Worm (Caenorhabditis elegans): ENCODE results near the gene C45G9.2.
"Not testable (repeated sequence)": the region's sequence is repeated elsewhere in the genome, so short reads cannot be mapped to it uniquely, and the experiment has no call there.

The C45G9.2 gene

DNA sequence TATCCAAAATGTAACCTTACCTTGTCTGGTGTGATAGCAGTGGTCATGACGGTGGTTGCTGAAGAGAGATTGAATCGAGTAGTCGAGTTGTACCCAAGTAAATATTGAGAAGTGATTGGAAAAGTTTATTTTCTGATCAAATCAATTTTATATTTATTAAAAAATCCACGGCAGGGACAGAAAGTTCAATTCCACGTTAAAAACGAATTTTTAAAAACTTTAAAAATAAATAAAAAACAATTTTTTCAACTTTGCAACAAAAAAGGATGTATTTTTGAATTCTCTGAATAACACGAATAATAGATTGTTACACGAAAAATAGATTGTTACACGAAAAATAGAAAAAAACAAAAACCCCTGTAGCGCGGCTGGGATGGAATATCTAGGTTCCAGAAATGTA, 13.2 kb upstream of the C45G9.2 start, which contains the start of gene C45G9.9:
TSS of gene C45G9.9 (minus strand) at position 101 of the 400 bp plus-strand sequence.
- TF ChIP-seq sdz-38 (tag; optimal IDR thresholded peaks at IDR 0.05); bed-2 (GFP tag; IDR thresholded peaks at IDR 0.05); hlh-26 (GFP tag; conservative IDR thresholded peaks at IDR 0.05): not testable (repeated sequence)

DNA sequence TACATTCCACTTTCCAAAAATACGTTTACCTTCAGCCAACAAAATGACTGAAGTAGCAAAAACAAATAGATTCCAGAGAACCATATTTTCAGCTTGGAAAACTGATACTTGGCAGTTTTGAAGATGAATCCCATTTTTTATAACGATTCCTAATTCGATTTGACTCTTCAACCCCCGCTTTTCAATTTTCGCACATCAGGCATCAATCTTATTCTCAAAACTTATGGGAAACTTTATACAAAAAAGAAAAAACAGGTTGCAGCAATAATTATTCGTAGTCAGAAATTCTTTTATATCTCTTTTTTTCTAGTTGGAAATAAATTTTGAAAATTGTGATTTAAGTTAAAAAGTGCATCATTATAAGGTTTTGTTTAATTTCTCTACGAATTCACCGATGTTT, 7.1 kb upstream of the C45G9.2 start, which contains the start of gene C45G9.10:
TSS of gene C45G9.10 (minus strand) at position 101 of the 400 bp plus-strand sequence.
- no peak for TF ChIP-seq C06A6.2 (GFP tag; conservative IDR thresholded peaks at IDR 0.05)
- no peak for TF ChIP-seq nhr-27 (tag; optimal IDR thresholded peaks at IDR 0.05)
- no peak for TF ChIP-seq sdz-38 (tag; optimal IDR thresholded peaks at IDR 0.05)
- no peak for TF ChIP-seq rpc-1 (optimal IDR thresholded peaks at IDR 0.05)
- TF ChIP-seq rpc-1 (tag; optimal IDR thresholded peaks at IDR 0.05) = no peak
- no peak for TF ChIP-seq rcor-1 (GFP tag; IDR thresholded peaks at IDR 0.05)
- no peak for TF ChIP-seq gei-17 (GFP tag; optimal IDR thresholded peaks at IDR 0.05)
- TF ChIP-seq mes-4 (tag; optimal IDR thresholded peaks at IDR 0.05) = no peak
- TF ChIP-seq pbrm-1 (GFP tag; IDR thresholded peaks at IDR 0.05) = no peak
- TF ChIP-seq egl-44 (GFP tag; IDR thresholded peaks at IDR 0.05) = no peak
- TF ChIP-seq K12H6.12 (tag; optimal IDR thresholded peaks at IDR 0.05) = no peak
- no peak for TF ChIP-seq dpff-1 (tag; optimal IDR thresholded peaks at IDR 0.05)

DNA sequence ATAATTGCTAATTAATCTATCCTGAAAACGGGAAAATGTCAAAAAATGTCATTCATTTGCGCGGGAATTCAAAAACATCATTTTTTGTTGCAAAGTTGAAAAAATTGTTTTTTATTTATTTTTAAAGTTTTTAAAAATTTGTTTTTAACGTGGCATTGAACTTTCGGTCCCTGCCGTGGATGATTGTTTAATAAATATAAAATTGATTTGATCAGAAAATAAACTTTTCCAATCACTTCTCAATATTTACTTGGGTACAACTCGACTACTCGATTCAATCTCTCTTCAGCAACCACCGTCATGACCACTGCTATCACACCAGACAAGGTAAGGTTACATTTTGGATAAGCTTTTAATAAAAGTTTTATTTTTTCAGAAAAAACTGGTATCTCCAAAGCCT, 6.5 kb upstream of the C45G9.2 start, which contains the start of gene C45G9.4:
TSS of gene C45G9.4 (plus strand) at position 301 of the 400 bp plus-strand sequence.
- not testable (repeated sequence) for TF ChIP-seq T07F8.4 (tag; optimal IDR thresholded peaks at IDR 0.05); sptf-2 (GFP tag; optimal IDR thresholded peaks at IDR 0.05); die-1 (tag; optimal IDR thresholded peaks at IDR 0.05)

DNA sequence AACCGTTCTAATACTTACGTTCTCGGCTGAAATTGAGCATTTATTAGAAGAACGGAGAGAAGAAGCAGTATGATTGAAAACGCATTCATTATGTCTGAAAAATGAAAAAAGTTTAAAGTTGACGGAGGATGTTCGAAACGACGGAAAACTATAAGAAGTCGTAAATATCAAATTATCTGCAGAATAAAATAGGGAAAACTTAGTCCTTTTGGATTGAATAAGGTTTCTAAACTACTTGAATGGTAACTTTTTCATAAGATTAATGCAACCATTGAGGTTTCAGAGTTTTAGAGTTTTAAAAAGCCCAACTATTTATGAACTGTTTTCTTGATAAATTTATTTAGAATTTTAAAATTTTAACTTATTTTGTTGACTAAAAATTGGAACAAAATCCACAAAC, 2.6 kb downstream of the C45G9.2 start, which contains the start of gene C45G9.12:
TSS of gene C45G9.12 (minus strand) at position 101 of the 400 bp plus-strand sequence.
- TF ChIP-seq ztf-28 (GFP tag; IDR thresholded peaks at IDR 0.05) = no peak
- TF ChIP-seq hsf-1 (GFP tag; IDR thresholded peaks at IDR 0.05) = no peak
- no peak for TF ChIP-seq attf-6 (GFP tag; IDR thresholded peaks at IDR 0.05)
- no peak for TF ChIP-seq zim-3 (tag; optimal IDR thresholded peaks at IDR 0.05)
- no peak for TF ChIP-seq pha-4 (tag; optimal IDR thresholded peaks at IDR 0.05)
- TF ChIP-seq rpc-1 (optimal IDR thresholded peaks at IDR 0.05) = no peak
- TF ChIP-seq rpc-1 (tag; optimal IDR thresholded peaks at IDR 0.05) = no peak
- TF ChIP-seq F23B12.7 (tag; optimal IDR thresholded peaks at IDR 0.05; ENCODE audit: insufficient read depth) = no peak
- TF ChIP-seq sptf-2 (GFP tag; optimal IDR thresholded peaks at IDR 0.05) = no peak
- TF ChIP-seq nhr-90 (tag; optimal IDR thresholded peaks at IDR 0.05) = no peak
- no peak for TF ChIP-seq Y79H2A.3 (GFP tag; conservative IDR thresholded peaks at IDR 0.05)
- no peak for TF ChIP-seq athp-1 (tag; optimal IDR thresholded peaks at IDR 0.05)
- no peak for TF ChIP-seq B0261.1 (tag; optimal IDR thresholded peaks at IDR 0.05)
- TF ChIP-seq fkh-3 (tag; optimal IDR thresholded peaks at IDR 0.05) = no peak
- TF ChIP-seq bed-2 (GFP tag; IDR thresholded peaks at IDR 0.05) = no peak

- TF ChIP-seq dox-1 (GFP tag; IDR thresholded peaks at IDR 0.05) (no peak), C17E4.6 (GFP tag; IDR thresholded peaks at IDR 0.05) (no peak), T07F8.4 (tag; optimal IDR thresholded peaks at IDR 0.05) (no peak), chd-7 (tag; optimal IDR thresholded peaks at IDR 0.05) (no peak), nhr-27 (tag; optimal IDR thresholded peaks at IDR 0.05) (no peak), Y79H2A.3 (GFP tag; conservative IDR thresholded peaks at IDR 0.05) (no peak), dpl-1 (GFP tag; optimal IDR thresholded peaks at IDR 0.05) (no peak), nfya-2 (GFP tag; IDR thresholded peaks at IDR 0.05) (no peak), mes-4 (tag; optimal IDR thresholded peaks at IDR 0.05) (no peak), mcd-1 (GFP tag; IDR thresholded peaks at IDR 0.05) (no peak), rec-8 (tag; optimal IDR thresholded peaks at IDR 0.05) (no peak), B0035.1 (tag; optimal IDR thresholded peaks at IDR 0.05) (no peak), tbx-9 (tag; optimal IDR thresholded peaks at IDR 0.05; ENCODE audit: borderline replicate concordance) (no peak), bed-2 (GFP tag; IDR thresholded peaks at IDR 0.05) (no peak), egrh-3 (GFP tag; IDR thresholded peaks at IDR 0.05) (no peak), snpc-3.4 (tag; optimal IDR thresholded peaks at IDR 0.05) (no peak), hsf-1 (GFP tag; IDR thresholded peaks at IDR 0.05) (no peak), zfh-2 (GFP tag; conservative IDR thresholded peaks at IDR 0.05) (no peak), tbp1 (GFP tag; optimal IDR thresholded peaks at IDR 0.05) (no peak), F49E8.2 (tag; optimal IDR thresholded peaks at IDR 0.05; ENCODE audit: insufficient read depth) (no peak)
Observed at ce11 chrIII:5074398-5074797, 5.5 kb downstream of the C45G9.2 start, which contains the start of gene ttbk-6. TSS of gene ttbk-6 (plus strand) at chrIII:5074698.
